Fruit fly (Drosophila melanogaster) whole organism, embryonic: ENCODE results near the gene Mvb12.

Experiments used
- Aef1 ChIP-seq: fragments of 200-800 bp; sonication (Bioruptor generic); IDR thresholded peaks from 3 replicates; pipeline ENCODE4 v1.3.6; 2022; ENCODE audit warnings: missing biosample characterization, missing genetic modification characterization
- Asciz ChIP-seq: fragments of 200-800 bp; sonication (Bioruptor generic); optimal IDR thresholded peaks from 2 replicates; lab custom pipeline; 2017; ENCODE audit warnings: missing biosample characterization, mild to moderate bottlenecking, missing genetic modification characterization, missing genetic modification reagents
- CG11093 ChIP-seq: fragments of 200-800 bp; sonication (Bioruptor generic); IDR thresholded peaks from 3 replicates; pipeline ENCODE4 v1.3.6; 2022; ENCODE audit warnings: missing biosample characterization, missing genetic modification characterization
- CG11696 ChIP-seq: fragments of 200-800 bp; sonication (Bioruptor generic); IDR thresholded peaks from 2 replicates; pipeline ENCODE4 v1.3.6; 2022; ENCODE audit warnings: missing biosample characterization, missing genetic modification characterization
- CG12071 ChIP-seq: fragments of 200-800 bp; sonication (Bioruptor generic); optimal IDR thresholded peaks from 3 replicates; lab custom pipeline; 2018; ENCODE audit warnings: missing biosample characterization, mild to moderate bottlenecking, missing genetic modification characterization
- CG12104 ChIP-seq: fragments of 200-800 bp; sonication (Bioruptor generic); optimal IDR thresholded peaks from 3 replicates; lab custom pipeline; 2016; ENCODE audit warnings: missing biosample characterization, missing genetic modification characterization
- CG12155 ChIP-seq: fragments of 200-800 bp; sonication (Bioruptor generic); optimal IDR thresholded peaks from 3 replicates; lab custom pipeline; 2016; ENCODE audit warnings: missing biosample characterization, missing genetic modification characterization
- CG12769 ChIP-seq: fragments of 200-800 bp; sonication (Bioruptor generic); optimal IDR thresholded peaks from 2 replicates; lab custom pipeline; 2019; ENCODE audit warnings: missing biosample characterization, mild to moderate bottlenecking, missing genetic modification characterization, moderate library complexity
- CG13296 ChIP-seq: fragments of 200-800 bp; sonication (Bioruptor generic); optimal IDR thresholded peaks from 3 replicates; lab custom pipeline; 2018; ENCODE audit warnings: missing biosample characterization, mild to moderate bottlenecking, missing genetic modification characterization
- CG15269 ChIP-seq: fragments of 200-800 bp; sonication (Bioruptor generic); optimal IDR thresholded peaks from 2 replicates; lab custom pipeline; 2018; ENCODE audit warnings: missing biosample characterization, mild to moderate bottlenecking, missing genetic modification characterization, moderate library complexity
- CG16815 ChIP-seq: fragments of 200-800 bp; sonication (Bioruptor generic); optimal IDR thresholded peaks from 3 replicates; lab custom pipeline; 2017; ENCODE audit warnings: missing biosample characterization, mild to moderate bottlenecking, missing genetic modification characterization
- CG17186 ChIP-seq: fragments of 200-800 bp; sonication (Bioruptor generic); optimal IDR thresholded peaks from 3 replicates; lab custom pipeline; 2017; ENCODE audit warnings: missing biosample characterization, missing genetic modification reagents, missing genetic modification characterization
- CG17385 ChIP-seq: fragments of 200-800 bp; sonication (Bioruptor generic); optimal IDR thresholded peaks from 3 replicates; lab custom pipeline; 2018; ENCODE audit warnings: missing biosample characterization, mild to moderate bottlenecking, missing genetic modification characterization
- CG17829 ChIP-seq: fragments of 200-800 bp; optimal IDR thresholded peaks from 2 replicates; lab custom pipeline; 2019; ENCODE audit warnings: missing biosample characterization, mild to moderate bottlenecking, missing genetic modification characterization, moderate library complexity
- CG18476 ChIP-seq: fragments of 200-800 bp; sonication (Bioruptor generic); optimal IDR thresholded peaks from 2 replicates; lab custom pipeline; 2016; ENCODE audit warnings: missing biosample characterization, mild to moderate bottlenecking, missing genetic modification characterization
- CG18599 ChIP-seq: fragments of 200-800 bp; sonication (Bioruptor generic); optimal IDR thresholded peaks from 3 replicates; lab custom pipeline; 2017; ENCODE audit warnings: missing biosample characterization, missing genetic modification characterization, mild to moderate bottlenecking, moderate library complexity, missing genetic modification reagents
- CG18619 ChIP-seq: fragments of 200-800 bp; sonication (Bioruptor generic); optimal IDR thresholded peaks from 3 replicates; lab custom pipeline; 2017; ENCODE audit warnings: missing biosample characterization, mild to moderate bottlenecking, missing genetic modification characterization
- CG18764 ChIP-seq: fragments of 200-800 bp; sonication (Bioruptor generic); optimal IDR thresholded peaks from 3 replicates; lab custom pipeline; 2016; ENCODE audit warnings: missing biosample characterization, missing genetic modification characterization
- CG2116 ChIP-seq: fragments of 200-800 bp; sonication (Bioruptor generic); optimal IDR thresholded peaks from 3 replicates; lab custom pipeline; 2018; ENCODE audit warnings: missing biosample characterization, mild to moderate bottlenecking, missing genetic modification characterization
- CG5180 ChIP-seq: fragments of 200-800 bp; sonication (Bioruptor generic); optimal IDR thresholded peaks from 3 replicates; lab custom pipeline; 2017; ENCODE audit warnings: missing biosample characterization, missing genetic modification characterization, mild to moderate bottlenecking, moderate library complexity, missing genetic modification reagents
- CG8765 ChIP-seq: fragments of 200-800 bp; sonication (Bioruptor generic); IDR thresholded peaks from 2 replicates; pipeline ENCODE4 v1.3.6; 2022; ENCODE audit warnings: missing biosample characterization, missing genetic modification characterization
- CG9215 ChIP-seq: fragments of 200-800 bp; sonication (Bioruptor generic); IDR thresholded peaks from 2 replicates; pipeline ENCODE4 v1.3.6; 2022; ENCODE audit warnings: missing biosample characterization, missing genetic modification characterization
- D19A ChIP-seq: fragments of 200-800 bp; optimal IDR thresholded peaks from 3 replicates; lab custom pipeline; 2019; ENCODE audit warnings: missing biosample characterization, mild to moderate bottlenecking, missing genetic modification characterization, moderate library complexity
- Doc2 ChIP-seq: fragments of 200-800 bp; sonication (Bioruptor generic); IDR thresholded peaks from 2 replicates; pipeline ENCODE4 v1.3.6; 2022; ENCODE audit warnings: missing biosample characterization, missing genetic modification characterization
- ERR ChIP-seq: fragments of 200-800 bp; sonication (Bioruptor generic); optimal IDR thresholded peaks from 2 replicates; lab custom pipeline; 2016; ENCODE audit warnings: missing biosample characterization, missing genetic modification characterization
- Fer3 ChIP-seq: fragments of 200-800 bp; sonication (Bioruptor generic); optimal IDR thresholded peaks from 2 replicates; lab custom pipeline; 2018; ENCODE audit warnings: missing biosample characterization, mild to moderate bottlenecking, missing genetic modification characterization, moderate library complexity
- GATAe ChIP-seq: fragments of 200-800 bp; sonication (Bioruptor generic); conservative IDR thresholded peaks from 2 replicates; pipeline ENCODE4 v1.3.6; 2022; ENCODE audit warnings: missing biosample characterization, missing genetic modification characterization
- H15 ChIP-seq: fragments of 200-800 bp; sonication (Bioruptor generic); IDR thresholded peaks from 3 replicates; pipeline ENCODE4 v1.3.6; 2022; ENCODE audit warnings: missing biosample characterization, missing genetic modification characterization
- HLHmδ ChIP-seq: fragments of 200-800 bp; sonication (Bioruptor generic); optimal IDR thresholded peaks from 2 replicates; lab custom pipeline; 2018; ENCODE audit warnings: missing biosample characterization, mild to moderate bottlenecking, missing genetic modification characterization, moderate library complexity
- Hey ChIP-seq: fragments of 200-800 bp; sonication (Bioruptor generic); optimal IDR thresholded peaks from 3 replicates; lab custom pipeline; 2018; ENCODE audit warnings: missing biosample characterization, mild to moderate bottlenecking, missing genetic modification characterization
- HmgZ ChIP-seq: fragments of 200-800 bp; sonication (Bioruptor generic); optimal IDR thresholded peaks from 2 replicates; lab custom pipeline; 2018; ENCODE audit warnings: missing biosample characterization, mild to moderate bottlenecking, missing genetic modification characterization
- MBD-R2 ChIP-seq: fragments of 200-800 bp; sonication (Bioruptor generic); IDR thresholded peaks from 2 replicates; pipeline ENCODE4 v1.3.6; 2022; ENCODE audit warnings: missing biosample characterization, missing genetic modification characterization
- NK7.1 ChIP-seq: fragments of 200-800 bp; sonication (Bioruptor generic); optimal IDR thresholded peaks from 3 replicates; lab custom pipeline; 2016; ENCODE audit warnings: missing biosample characterization, missing genetic modification characterization
- Rfx ChIP-seq: fragments of 200-800 bp; sonication (Bioruptor generic); IDR thresholded peaks from 2 replicates; pipeline ENCODE4 v1.3.6; 2022; ENCODE audit warnings: missing biosample characterization, missing genetic modification characterization
- TFAM ChIP-seq: fragments of 200-800 bp; sonication (Bioruptor generic); optimal IDR thresholded peaks from 2 replicates; lab custom pipeline; 2017; ENCODE audit warnings: missing biosample characterization, missing genetic modification characterization, inconsistent platforms
- Usf ChIP-seq: fragments of 200-800 bp; sonication (Bioruptor generic); optimal IDR thresholded peaks from 2 replicates; lab custom pipeline; 2017; ENCODE audit warnings: missing genotype, missing biosample characterization, missing genetic modification characterization
- Xrp1 ChIP-seq: fragments of 200-800 bp; sonication (Bioruptor generic); IDR thresholded peaks from 2 replicates; pipeline ENCODE4 v1.3.6; 2022; ENCODE audit warnings: missing biosample characterization, missing genetic modification characterization
- ab ChIP-seq: fragments of 200-800 bp; sonication (Bioruptor generic); optimal IDR thresholded peaks from 2 replicates; lab custom pipeline; 2016; ENCODE audit warnings: missing biosample characterization, missing genetic modification characterization
- aop ChIP-seq: fragments of 200-800 bp; sonication (Bioruptor generic); IDR thresholded peaks from 2 replicates; pipeline ENCODE4 v1.3.6; 2022; ENCODE audit warnings: missing biosample characterization, missing genetic modification characterization
- bcd ChIP-seq: fragments of 200-800 bp; sonication (Bioruptor generic); optimal IDR thresholded peaks from 2 replicates; lab custom pipeline; 2017; ENCODE audit warnings: missing biosample characterization, mild to moderate bottlenecking, missing genetic modification characterization
- da ChIP-seq: fragments of 200-800 bp; sonication (Bioruptor generic); optimal IDR thresholded peaks from 2 replicates; lab custom pipeline; 2016; ENCODE audit warnings: missing biosample characterization, missing genetic modification characterization
- dmrt11E ChIP-seq: fragments of 200-800 bp; sonication (Bioruptor generic); optimal IDR thresholded peaks from 3 replicates; lab custom pipeline; 2018; ENCODE audit warnings: missing biosample characterization, mild to moderate bottlenecking, missing genetic modification characterization, moderate library complexity
- dmrt99B ChIP-seq: fragments of 200-800 bp; sonication (Bioruptor generic); optimal IDR thresholded peaks from 2 replicates; lab custom pipeline; 2018; ENCODE audit warnings: missing biosample characterization, mild to moderate bottlenecking, missing genetic modification characterization, moderate library complexity
- gsb ChIP-seq: fragments of 200-800 bp; sonication (Bioruptor generic); IDR thresholded peaks from 2 replicates; pipeline ENCODE4 v1.3.6; 2022; ENCODE audit warnings: missing biosample characterization, missing genetic modification characterization
- p53 ChIP-seq: fragments of 200-800 bp; sonication (Bioruptor generic); optimal IDR thresholded peaks from 2 replicates; lab custom pipeline; 2016; ENCODE audit warnings: missing biosample characterization, missing genetic modification characterization
- phol ChIP-seq: fragments of 200-800 bp; sonication (Bioruptor generic); optimal IDR thresholded peaks from 3 replicates; lab custom pipeline; 2018; ENCODE audit warnings: missing biosample characterization, mild to moderate bottlenecking, missing genetic modification characterization, moderate library complexity
- pnt ChIP-seq: fragments of 200-800 bp; sonication (Bioruptor generic); optimal IDR thresholded peaks from 3 replicates; lab custom pipeline; 2016; ENCODE audit warnings: missing biosample characterization, missing genetic modification characterization
- scrt ChIP-seq: fragments of 200-800 bp; sonication (Bioruptor generic); optimal IDR thresholded peaks from 2 replicates; lab custom pipeline; 2018; ENCODE audit warnings: missing biosample characterization, mild to moderate bottlenecking, missing genetic modification characterization, moderate library complexity
- sisA ChIP-seq: fragments of 200-800 bp; sonication (Bioruptor generic); IDR thresholded peaks from 2 replicates; pipeline ENCODE4 v1.3.6; 2022; ENCODE audit warnings: missing biosample characterization, missing genetic modification characterization
- tll ChIP-seq, 2 experiments: fragments of 200-800 bp in 1 of 2; fragments of >200 bp in 1 of 2; sonication (Bioruptor generic) in 1 of 2; optimal IDR thresholded peaks; 2 replicates each; lab custom pipeline; 2017 to 2019; ENCODE audit warnings: missing biosample characterization in 2 of 2, missing genetic modification characterization in 2 of 2, mild to moderate bottlenecking in 1 of 2, moderate library complexity in 1 of 2

Mvb12 gene

dm6 chrX:18094747-18095352, 6.3 kb downstream of the Mvb12 start (continued):
- TF ChIP-seq Hey (no peak), aop (GFP tag; lab: Robert Waterston, UW) (no peak), ERR (no peak), Aef1 (GFP tag; lab: Robert Waterston, UW) (peak; percentile 47; the same call in 2 of the 3 replicates), pnt (GFP tag; lab: Kevin White, UChicago) (no peak), Rfx (GFP tag; lab: Robert Waterston, UW) (peak; percentile 63), tll (GFP tag; optimal IDR thresholded peaks at IDR 0.05; lab: Kevin White, UChicago) (no peak), Usf (GFP tag; lab: Kevin White, UChicago) (no peak), CG12769 (tag; lab: Kevin White, UChicago) (peak; percentile 54), ab (no peak), CG13296 (peak; percentile 10), CG11093 (GFP tag; lab: Robert Waterston, UW) (no peak), MBD-R2 (GFP tag; lab: Robert Waterston, UW) (peak; percentile 45; the same call in 1 of the 2 replicates), H15 (no peak), dmrt99B (tag; lab: Kevin White, UChicago) (peak; percentile 19), CG17385 (GFP tag; lab: Kevin White, UChicago) (peak; percentile 51), TFAM (no peak), da (GFP tag; lab: Kevin White, UChicago) (no peak), CG15269 (tag; lab: Kevin White, UChicago) (peak; percentile 74), p53 (GFP tag; lab: Kevin White, UChicago) (no peak), phol (tag; lab: Kevin White, UChicago) (peak; percentile 18), bcd (GFP tag; lab: Kevin White, UChicago) (peak; percentile 42), CG12104 (GFP tag; lab: Kevin White, UChicago) (no peak), HLHmδ (no peak), HmgZ (tag; lab: Kevin White, UChicago) (peak; percentile 7), CG12155 (peak; percentile 22), Doc2 (GFP tag; lab: Robert Waterston, UW) (no peak), CG12071 (GFP tag; lab: Kevin White, UChicago) (no peak), CG18599 (GFP tag; lab: Kevin White, UChicago) (peak; percentile 72), GATAe (no peak), CG16815 (GFP tag; lab: Kevin White, UChicago) (peak; percentile 21), CG8765 (GFP tag; lab: Robert Waterston, UW) (no peak), Asciz (no peak), sisA (GFP tag; lab: Robert Waterston, UW) (peak; percentile 44; the same call in 1 of the 2 replicates), gsb (GFP tag; lab: Robert Waterston, UW) (no peak), CG17186 (GFP tag; lab: Kevin White, UChicago) (no peak), CG17829 (no peak), Fer3 (peak; percentile 53), dmrt11E (tag; lab: Kevin White, UChicago) (peak; percentile 16), CG5180 (GFP tag; lab: Kevin White, UChicago) (no peak), Xrp1 (GFP tag; lab: Robert Waterston, UW) (peak; percentile 14; the same call in 1 of the 2 replicates), CG2116 (GFP tag; lab: Kevin White, UChicago) (no peak), CG18764 (GFP tag; lab: Kevin White, UChicago) (no peak), D19A (tag; lab: Kevin White, UChicago) (peak; percentile 4), CG18619 (GFP tag; lab: Kevin White, UChicago) (peak; percentile 19), scrt (GFP tag; lab: Kevin White, UChicago) (peak; percentile 2), NK7.1 (no peak), CG11696 (GFP tag; lab: Robert Waterston, UW) (no peak), CG9215 (GFP tag; lab: Robert Waterston, UW) (0 out of 2 replicates have a peak, but pooled peaks have one; percentile 10), CG18476 (GFP tag; lab: Kevin White, UChicago) (no peak)
